Worm (Caenorhabditis elegans) whole organism, L4/young adult: ENCODE data around the gene col-68.

Experiments
- W03F9.2 ChIP-seq: fragments of 150-350 bp; optimal IDR thresholded peaks from 2 replicates; lab custom pipeline; 2014; ENCODE audit warnings: missing biosample characterization, missing genetic modification characterization
- dao-5 ChIP-seq: sonication (generic microtip); optimal IDR thresholded peaks from 2 replicates; lab custom pipeline; 2016; ENCODE audit warnings: missing genotype, missing genetic modification characterization, moderate library complexity, missing compliant biosample characterization
- him-1 ChIP-seq: sonication (generic microtip); optimal IDR thresholded peaks from 2 replicates; lab custom pipeline; 2016; ENCODE audit warnings: missing genotype, missing genetic modification reagents, missing genetic modification characterization, missing compliant biosample characterization

col-68 gene

ce11 chrII:104234-104633 is at the start of gene col-68:
col-68 (plus strand) TSS chrII:104534.
- TF ChIP-seq W03F9.2 (tag; lab: Kevin White, UChicago) (no peak), him-1 (tag; lab: Kevin White, UChicago) (no peak)

DNA sequence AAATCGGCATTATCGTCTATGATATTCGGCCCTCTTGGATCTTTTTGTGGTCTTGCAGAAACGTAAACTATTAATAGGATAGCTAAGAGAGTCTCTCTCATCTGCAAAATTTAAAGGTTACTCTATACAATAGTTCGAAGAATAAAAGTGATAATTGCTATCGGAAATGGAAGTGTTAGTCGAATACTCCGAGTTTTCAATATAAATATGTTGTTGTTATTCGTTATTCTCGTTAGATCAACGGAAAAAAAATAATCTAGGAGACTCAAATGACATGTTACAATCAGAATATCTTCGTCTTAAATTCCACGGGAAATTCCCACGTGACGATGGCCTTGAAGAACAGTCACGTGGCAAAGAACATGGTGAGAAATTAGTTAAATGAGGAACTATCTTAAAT is 49.1 kb upstream of the col-68 start, which contains the start of gene tre-5:
Gene tre-5, minus strand, starts transcription at position 101 of the 400 bp plus-strand sequence.
- TF ChIP-seq W03F9.2 (tag; lab: Kevin White, UChicago) (no peak), dao-5 (tag; lab: Kevin White, UChicago) (no peak), him-1 (tag; lab: Kevin White, UChicago) (no peak)

DNA sequence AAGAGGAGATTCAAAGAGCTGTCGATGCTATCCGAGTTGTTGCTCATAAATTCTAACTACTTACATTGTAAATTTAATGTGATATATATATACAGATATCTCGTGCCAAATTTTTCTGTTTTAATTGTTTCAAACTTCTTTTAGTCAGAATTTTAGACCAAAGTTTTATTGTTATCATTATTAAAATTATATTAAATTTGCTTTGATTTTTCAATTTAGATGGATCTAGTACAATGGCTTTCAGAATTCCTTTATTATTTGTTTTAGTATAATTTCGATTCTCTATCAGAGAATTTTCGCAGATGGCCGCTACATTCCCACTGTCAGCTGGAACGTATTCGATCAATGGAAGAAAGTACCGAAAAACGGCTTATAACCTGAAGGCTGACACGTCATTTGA is 47.0 kb upstream of the col-68 start, which contains the start of gene ascc-1:
Gene ascc-1, plus strand, starts transcription at position 301 of the 400 bp plus-strand sequence.
- no peak for TF ChIP-seq W03F9.2 (tag; lab: Kevin White, UChicago)
- no peak for TF ChIP-seq dao-5 (tag; lab: Kevin White, UChicago)
- TF ChIP-seq him-1 (tag; lab: Kevin White, UChicago), result no peak

DNA sequence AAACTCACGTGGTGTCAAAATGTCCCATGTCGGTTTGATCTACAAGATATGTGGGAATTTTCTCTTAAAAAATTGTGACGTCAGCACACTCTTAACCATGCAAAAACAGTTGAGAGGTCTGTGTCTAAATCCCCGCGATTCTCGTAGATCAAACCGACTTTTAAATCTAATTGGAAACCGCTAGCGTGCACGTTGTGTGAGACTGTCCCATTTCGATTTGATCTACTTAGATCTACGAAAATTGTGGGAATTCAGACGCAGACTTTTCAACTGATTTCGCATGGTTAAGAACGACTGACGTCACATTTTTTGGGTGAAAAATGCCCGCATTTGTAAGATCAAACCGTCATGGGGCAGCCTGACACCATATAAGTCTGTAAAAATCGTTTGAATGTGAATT is 46.5 kb upstream of the col-68 start:
- TF ChIP-seq dao-5 (tag; lab: Kevin White, UChicago), result no peak
- TF ChIP-seq him-1 (tag; lab: Kevin White, UChicago), result no peak
- no peak for TF ChIP-seq W03F9.2 (tag; lab: Kevin White, UChicago)

- TF ChIP-seq W03F9.2 (tag; lab: Kevin White, UChicago), result no peak
- no peak for TF ChIP-seq him-1 (tag; lab: Kevin White, UChicago)
- TF ChIP-seq dao-5 (tag; lab: Kevin White, UChicago), result no peak
These were observed 44.3 kb upstream of the col-68 start for ce11 chrII:60049-60448.

DNA sequence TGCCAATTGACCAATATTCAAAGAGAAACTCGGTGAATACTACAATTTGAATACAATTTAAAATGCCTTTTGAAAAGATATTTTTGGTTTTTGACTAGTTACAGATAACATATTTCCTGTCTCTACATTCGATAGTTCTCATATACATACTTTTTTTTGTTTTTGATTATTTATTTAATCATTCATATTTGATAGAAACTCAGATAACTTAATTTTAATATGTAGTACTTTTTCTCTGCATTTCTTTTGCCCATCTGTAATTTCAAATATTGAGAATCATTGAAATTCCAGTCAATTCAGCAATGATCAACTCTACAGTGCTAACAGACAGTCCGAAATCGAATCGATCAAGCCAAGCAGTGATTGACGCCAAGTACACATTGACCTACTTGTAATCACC is 43.3 kb upstream of the col-68 start, which contains the start of gene C23H3.2:
Gene C23H3.2, plus strand, starts transcription at position 301 of the 400 bp plus-strand sequence.
- TF ChIP-seq him-1 (tag; lab: Kevin White, UChicago), result no peak
- TF ChIP-seq W03F9.2 (tag; lab: Kevin White, UChicago), result no peak
- TF ChIP-seq dao-5 (tag; lab: Kevin White, UChicago), result no peak

DNA sequence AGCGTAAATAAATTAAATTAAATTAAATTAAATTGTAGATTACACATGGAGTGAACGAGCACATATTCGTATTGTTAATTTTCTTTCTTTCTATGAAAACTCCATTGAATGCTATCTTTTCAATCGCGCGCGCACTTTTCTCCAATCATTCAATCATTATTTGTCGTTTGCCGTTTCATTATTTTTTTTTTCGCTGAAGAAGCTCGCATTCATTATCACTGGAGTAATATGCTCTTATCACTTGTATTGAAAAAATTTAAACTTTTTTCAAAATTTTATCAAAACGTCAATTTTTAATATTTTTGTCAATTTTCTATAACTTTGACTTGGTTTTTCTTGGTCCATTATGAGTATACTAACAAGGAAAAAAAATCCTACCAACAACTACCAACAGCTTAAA is 38.9 kb upstream of the col-68 start:
- no peak for TF ChIP-seq dao-5 (tag; lab: Kevin White, UChicago)
- TF ChIP-seq him-1 (tag; lab: Kevin White, UChicago), result no peak
- no peak for TF ChIP-seq W03F9.2 (tag; lab: Kevin White, UChicago)

DNA sequence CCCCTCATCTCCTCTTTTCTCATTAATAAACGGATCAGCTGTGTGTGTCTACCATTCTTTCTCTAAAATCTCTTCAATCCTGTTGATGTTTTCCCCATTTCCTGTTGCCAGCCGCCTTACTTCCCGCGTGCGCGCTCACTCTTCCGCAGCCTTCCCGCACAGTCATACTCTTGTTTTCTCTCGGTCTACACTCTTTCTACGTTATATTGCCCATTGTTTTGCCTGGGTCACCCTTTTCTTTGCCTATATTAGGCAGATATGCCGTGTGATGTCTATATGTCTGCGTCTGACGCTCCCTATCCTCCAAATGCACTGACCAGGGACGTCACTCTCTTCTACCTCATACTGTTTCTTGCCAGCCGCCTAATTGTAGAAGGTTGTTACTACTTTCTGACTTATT is 38.0 kb upstream of the col-68 start:
- TF ChIP-seq dao-5 (tag; lab: Kevin White, UChicago) (no peak), him-1 (tag; lab: Kevin White, UChicago) (no peak), W03F9.2 (tag; lab: Kevin White, UChicago) (no peak)

DNA sequence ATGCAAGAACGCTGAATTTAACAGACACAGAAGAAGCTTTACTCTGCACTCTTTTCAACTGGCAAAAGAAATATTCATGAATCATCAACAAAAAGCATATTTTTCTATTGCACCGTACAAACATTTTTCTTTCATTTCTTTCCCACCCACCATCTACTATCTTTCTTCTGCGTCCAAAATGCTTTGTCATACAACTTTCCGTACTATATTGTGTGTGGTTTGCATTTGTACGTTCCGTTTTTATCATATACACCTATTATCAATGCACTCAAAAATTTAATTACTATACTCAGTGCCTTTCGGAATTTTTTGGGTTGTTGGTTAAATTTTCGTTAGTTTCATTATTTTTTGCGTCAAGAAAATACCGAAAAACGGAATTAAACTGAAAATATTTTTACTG is 36.7 kb upstream of the col-68 start:
- no peak for TF ChIP-seq him-1 (tag; lab: Kevin White, UChicago)
- no peak for TF ChIP-seq W03F9.2 (tag; lab: Kevin White, UChicago)
- TF ChIP-seq dao-5 (tag; lab: Kevin White, UChicago), result no peak

DNA sequence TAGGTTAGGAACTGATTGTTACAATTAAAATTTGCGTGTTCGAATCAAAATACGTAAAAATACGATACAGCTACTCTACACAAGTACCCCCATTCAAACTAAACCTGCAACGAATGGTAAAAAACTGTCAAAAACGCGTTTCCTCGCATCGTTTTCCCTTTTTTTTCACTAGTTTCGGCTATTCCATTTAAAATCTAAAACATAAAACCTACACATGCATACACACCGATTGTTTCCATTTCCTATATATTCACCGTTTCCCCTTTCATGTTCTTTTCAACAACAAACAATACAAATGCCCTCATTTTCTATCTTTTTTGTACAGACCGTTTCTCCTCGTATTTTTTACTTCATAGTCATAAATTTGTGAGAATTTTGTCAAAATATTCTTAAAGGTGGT is 35.6 kb upstream of the col-68 start:
- TF ChIP-seq W03F9.2 (tag; lab: Kevin White, UChicago) (no peak), dao-5 (tag; lab: Kevin White, UChicago) (no peak), him-1 (tag; lab: Kevin White, UChicago) (no peak)

DNA sequence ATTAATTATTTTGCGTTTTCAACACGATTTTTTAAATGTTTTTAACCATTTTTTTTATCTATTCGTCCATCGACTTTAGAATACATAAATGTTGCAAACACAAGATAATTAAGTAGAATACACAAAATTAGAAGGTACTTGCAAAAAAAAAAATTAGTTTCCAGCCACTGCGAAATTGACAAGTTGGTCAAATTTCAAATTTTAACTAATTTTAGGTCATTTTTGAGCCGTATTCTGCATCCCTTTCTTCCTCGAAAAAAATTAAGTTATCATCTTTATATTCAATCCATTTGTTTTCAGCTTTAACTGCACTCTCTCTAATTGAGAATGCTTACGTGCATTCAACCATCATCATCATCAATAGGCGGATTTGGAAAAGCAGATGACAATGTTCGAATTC is 35.0 kb upstream of the col-68 start, which contains the start of gene egl-26:
Gene egl-26, plus strand, starts transcription at position 301 of the 400 bp plus-strand sequence.
- TF ChIP-seq dao-5 (tag; lab: Kevin White, UChicago), result no peak
- no peak for TF ChIP-seq W03F9.2 (tag; lab: Kevin White, UChicago)
- TF ChIP-seq him-1 (tag; lab: Kevin White, UChicago), result no peak

DNA sequence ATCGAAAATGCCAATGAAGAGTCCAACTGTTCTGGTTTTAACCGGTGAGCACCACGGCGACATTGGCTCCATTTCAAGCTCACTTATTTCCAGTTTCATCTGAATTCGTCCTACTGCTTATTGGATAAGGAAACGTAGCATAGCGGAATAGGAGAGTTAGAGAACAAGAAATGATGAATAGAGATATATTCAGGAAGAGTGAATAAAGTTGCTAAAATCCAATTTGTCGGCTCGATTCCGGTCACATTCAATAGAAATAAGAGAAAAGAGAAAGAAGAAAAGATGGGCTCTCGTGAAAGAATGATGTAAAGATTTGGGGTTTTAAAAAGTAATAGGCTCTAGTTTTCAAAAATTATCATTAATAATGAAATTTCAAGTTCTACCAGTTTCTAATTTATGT is 31.0 kb upstream of the col-68 start:
- no peak for TF ChIP-seq dao-5 (tag; lab: Kevin White, UChicago)
- TF ChIP-seq W03F9.2 (tag; lab: Kevin White, UChicago), result no peak
- TF ChIP-seq him-1 (tag; lab: Kevin White, UChicago), result no peak

DNA sequence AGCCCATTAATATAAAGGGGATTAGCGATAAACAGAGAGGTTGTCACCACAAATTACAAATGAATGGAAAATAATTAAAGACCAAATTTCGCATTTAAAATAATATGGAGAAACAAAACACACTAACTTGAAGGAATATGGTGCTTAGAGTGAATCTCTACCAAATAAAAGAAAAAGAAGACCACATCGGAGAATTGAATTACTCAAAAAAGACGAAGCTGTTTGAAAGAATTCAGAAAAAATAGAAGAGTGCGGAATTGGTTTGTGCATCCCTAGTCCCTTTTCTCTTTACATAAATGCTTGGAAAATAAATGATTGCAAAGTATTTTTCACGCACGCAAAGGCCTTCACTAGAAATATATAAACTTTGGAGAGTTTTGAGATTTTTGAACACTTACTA is 30.4 kb upstream of the col-68 start:
- TF ChIP-seq W03F9.2 (tag; lab: Kevin White, UChicago), result no peak
- no peak for TF ChIP-seq dao-5 (tag; lab: Kevin White, UChicago)
- no peak for TF ChIP-seq him-1 (tag; lab: Kevin White, UChicago)

DNA sequence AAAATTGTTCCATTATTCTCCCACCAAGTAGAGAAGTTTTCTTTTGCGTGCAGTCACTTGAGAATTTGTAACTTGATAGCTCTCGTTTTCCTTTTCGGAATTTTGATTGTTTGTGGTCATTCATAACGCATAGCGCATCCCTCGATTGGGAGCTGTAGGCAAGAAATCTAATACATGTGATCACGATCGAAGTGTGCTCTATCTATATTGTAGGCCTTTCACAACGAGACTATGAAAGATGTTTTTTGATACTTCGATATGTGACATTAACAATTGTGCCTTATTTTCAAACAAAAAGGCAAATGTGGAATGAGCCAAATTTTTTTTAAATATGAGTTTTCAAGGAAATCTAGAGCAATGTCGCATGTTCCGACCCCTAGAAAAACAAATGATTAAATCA is 28.5 kb upstream of the col-68 start:
- TF ChIP-seq W03F9.2 (tag; lab: Kevin White, UChicago) (no peak), dao-5 (tag; lab: Kevin White, UChicago) (no peak), him-1 (tag; lab: Kevin White, UChicago) (no peak)
